Worm (Caenorhabditis elegans) whole organism, L3 larva: ENCODE data around the gene F42A9.3.
A peak's percentile ranks its signal among the peaks of the same experiment; 100 is the strongest.

Experiments used
- ama-1 ChIP-seq: fragments of 150-350 bp; optimal IDR thresholded peaks from 2 replicates; lab custom pipeline; 2018
- ceh-28 ChIP-seq: fragments of 150-350 bp; optimal IDR thresholded peaks from 2 replicates; lab custom pipeline; 2014; ENCODE audit warnings: missing biosample characterization, missing genetic modification reagents, missing genetic modification characterization
- elt-1 ChIP-seq: fragments of 150-350 bp; optimal IDR thresholded peaks from 2 replicates; lab custom pipeline; 2014; ENCODE audit warnings: missing biosample characterization, missing genetic modification characterization
- elt-2 ChIP-seq: sonication (generic microtip); optimal IDR thresholded peaks from 2 replicates; lab custom pipeline; 2016; ENCODE audit warnings: missing genetic modification reagents, mild to moderate bottlenecking, missing genetic modification characterization, missing compliant biosample characterization
- fkh-10 ChIP-seq: sonication (generic microtip); optimal IDR thresholded peaks from 2 replicates; lab custom pipeline; 2017; ENCODE audit warnings: missing biosample characterization, missing genetic modification reagents, missing genetic modification characterization
- fos-1 ChIP-seq: fragments of 150-350 bp; optimal IDR thresholded peaks from 2 replicates; lab custom pipeline; 2014; ENCODE audit warnings: missing biosample characterization, missing genetic modification characterization
- lin-39 ChIP-seq: fragments of 150-350 bp; optimal IDR thresholded peaks from 2 replicates; lab custom pipeline; 2018; ENCODE audit warnings: missing biosample characterization, missing genetic modification reagents, missing genetic modification characterization
- mdl-1 ChIP-seq: fragments of 150-350 bp; optimal IDR thresholded peaks from 2 replicates; lab custom pipeline; 2014; ENCODE audit warnings: missing biosample characterization, missing genetic modification characterization
- nhr-76 ChIP-seq: fragments of 150-350 bp; sonication (generic microtip); optimal IDR thresholded peaks from 5 replicates; lab custom pipeline; 2014; ENCODE audit warnings: missing biosample characterization, missing genetic modification characterization
- pha-4 ChIP-seq: fragments of 150-350 bp; optimal IDR thresholded peaks from 2 replicates; lab custom pipeline; 2014; ENCODE audit warnings: missing biosample characterization, missing genetic modification reagents, missing genetic modification characterization
- sea-2 ChIP-seq: fragments of 150-350 bp; sonication (generic microtip); optimal IDR thresholded peaks from 4 replicates; lab custom pipeline; 2014; ENCODE audit warnings: missing biosample characterization, missing genetic modification reagents, missing genetic modification characterization
- unc-39 ChIP-seq: sonication (generic microtip); optimal IDR thresholded peaks from 4 replicates; lab custom pipeline; 2017; ENCODE audit warnings: missing biosample characterization, missing genetic modification characterization

DNA sequence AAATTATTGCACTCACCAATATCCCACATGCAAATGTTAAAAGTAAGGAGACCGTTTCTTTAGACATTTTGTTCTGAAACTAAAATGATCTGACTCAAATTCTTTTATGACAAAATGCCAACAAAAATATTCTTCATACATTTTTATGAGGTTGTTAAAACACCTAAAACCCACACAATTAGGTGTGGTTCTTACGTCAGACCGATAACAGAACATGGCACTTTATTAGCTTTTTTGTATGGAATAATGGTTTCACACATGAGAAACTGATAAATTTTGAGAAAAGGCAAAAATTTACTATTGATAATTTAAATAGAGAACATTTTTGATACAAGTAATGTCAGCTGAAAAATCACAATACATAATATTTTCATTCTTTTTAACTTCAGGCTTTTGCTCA lies 36.5 kb downstream of the F42A9.3 start, which contains the start of gene C49C8.5:
- no peak for TF ChIP-seq nhr-76 (tag; lab: Kevin White, UChicago)
- TF ChIP-seq mdl-1 (tag; lab: Kevin White, UChicago): no peak
- TF ChIP-seq lin-39: no peak
- TF ChIP-seq sea-2 (GFP tag; lab: Kevin White, UChicago): no peak
- no peak for TF ChIP-seq ama-1 (lab: Kevin White, UChicago)
- no peak for TF ChIP-seq ceh-28 (tag; lab: Kevin White, UChicago)
- TF ChIP-seq fos-1 (tag; lab: Kevin White, UChicago): no peak
- TF ChIP-seq unc-39 (tag; lab: Kevin White, UChicago): no peak
- TF ChIP-seq elt-2 (tag; lab: Kevin White, UChicago): peak; percentile 54
- no peak for TF ChIP-seq elt-1 (tag; lab: Kevin White, UChicago)
- TF ChIP-seq pha-4: no peak
- no peak for TF ChIP-seq fkh-10 (GFP tag; lab: Kevin White, UChicago)
